Worm (Caenorhabditis elegans) whole organism, midembryonic: ENCODE measurements around the gene glb-15.
A peak's percentile ranks its signal among the peaks of the same experiment; 100 is the strongest.

Experiments
- T22C8.4 ChIP-seq: fragments of 200-800 bp; sonication (Bioruptor generic); IDR thresholded peaks from 2 replicates; pipeline ENCODE4 v1.3.6; 2022; ENCODE audit warnings: missing genetic modification characterization, missing compliant biosample characterization
- cog-1 ChIP-seq: sonication (generic microtip); optimal IDR thresholded peaks from 2 replicates; lab custom pipeline; 2016; ENCODE audit warnings: missing genetic modification characterization, missing compliant biosample characterization
- flt-1 ChIP-seq: fragments of 200-800 bp; sonication (Bioruptor generic); IDR thresholded peaks from 2 replicates; pipeline ENCODE4 v1.3.6; 2022; ENCODE audit warnings: missing genetic modification characterization, missing compliant biosample characterization
- klf-2 ChIP-seq: fragments of 200-800 bp; sonication (Bioruptor generic); conservative IDR thresholded peaks from 2 replicates; pipeline ENCODE4 v1.3.6; 2022; ENCODE audit warnings: missing genetic modification reagents, missing genetic modification characterization, missing compliant biosample characterization
- med-1 ChIP-seq: sonication (generic microtip); optimal IDR thresholded peaks from 2 replicates; lab custom pipeline; 2017; ENCODE audit warnings: missing genetic modification characterization, mild to moderate bottlenecking, missing compliant biosample characterization, antibody characterized with exemption, missing genetic modification reagents; ENCODE audit not compliant: insufficient read depth
- ref-1 ChIP-seq: fragments of 200-800 bp; sonication (Bioruptor generic); conservative IDR thresholded peaks from 2 replicates; pipeline ENCODE4 v1.3.6; 2022; ENCODE audit warnings: missing genetic modification reagents, missing genetic modification characterization, missing compliant biosample characterization
- tab-1 ChIP-seq: fragments of 200-800 bp; sonication (Bioruptor generic); IDR thresholded peaks from 2 replicates; pipeline ENCODE4 v1.3.6; 2022; ENCODE audit warnings: missing genetic modification characterization, missing compliant biosample characterization
- ztf-23 ChIP-seq: fragments of 200-800 bp; sonication (Bioruptor generic); IDR thresholded peaks from 2 replicates; pipeline ENCODE4 v1.3.6; 2022; ENCODE audit warnings: missing genetic modification reagents, missing genetic modification characterization, missing compliant biosample characterization
- ztf-29 ChIP-seq: fragments of 200-800 bp; sonication (Bioruptor generic); IDR thresholded peaks from 2 replicates; pipeline ENCODE4 v1.3.6; 2022; ENCODE audit warnings: missing genetic modification reagents, missing genetic modification characterization, missing compliant biosample characterization

Gene glb-15

ce11 chrV:11618173-11618572 is at the start of gene glb-15:
Gene glb-15 (minus strand): TSS chrV:11618273.
- TF ChIP-seq flt-1 (GFP tag; lab: Robert Waterston, UW) (no peak), tab-1 (GFP tag; lab: Robert Waterston, UW) (no peak), cog-1 (tag; lab: Kevin White, UChicago) (no peak), ref-1 (GFP tag; lab: Robert Waterston, UW) (no peak), klf-2 (GFP tag; lab: Robert Waterston, UW) (no peak), ztf-29 (GFP tag; lab: Robert Waterston, UW) (no peak), med-1 (GFP tag; lab: Kevin White, UChicago) (no peak), T22C8.4 (GFP tag; lab: Robert Waterston, UW) (no peak), ztf-23 (GFP tag; lab: Robert Waterston, UW) (no peak)

- no peak for TF ChIP-seq med-1 (GFP tag; lab: Kevin White, UChicago)
- TF ChIP-seq klf-2 (GFP tag; lab: Robert Waterston, UW), result no peak
- TF ChIP-seq cog-1 (tag; lab: Kevin White, UChicago), result no peak
- TF ChIP-seq ztf-29 (GFP tag; lab: Robert Waterston, UW), result no peak
- TF ChIP-seq ref-1 (GFP tag; lab: Robert Waterston, UW), result no peak
Observed at ce11 chrV:11667176-11667575, 49.1 kb upstream of the glb-15 start, which contains the start of gene F46F3.3. Gene F46F3.3 (plus strand): TSS chrV:11667476.

ce11 chrV:11664875-11665384 is 46.9 kb upstream of the glb-15 start, which contains the start of gene ceh-27:
Gene ceh-27 (minus strand): TSS chrV:11665102.
- TF ChIP-seq ztf-23 (GFP tag; lab: Robert Waterston, UW) (peak; percentile 26; the same call in 1 of the 2 replicates), klf-2 (GFP tag; lab: Robert Waterston, UW) (no peak)

ce11 chrV:11660566-11660965 is 42.5 kb upstream of the glb-15 start:
- TF ChIP-seq flt-1 (GFP tag; lab: Robert Waterston, UW) (no peak), ztf-23 (GFP tag; lab: Robert Waterston, UW) (no peak), klf-2 (GFP tag; lab: Robert Waterston, UW) (no peak), cog-1 (tag; lab: Kevin White, UChicago) (no peak), ztf-29 (GFP tag; lab: Robert Waterston, UW) (no peak), T22C8.4 (GFP tag; lab: Robert Waterston, UW) (no peak)

DNA sequence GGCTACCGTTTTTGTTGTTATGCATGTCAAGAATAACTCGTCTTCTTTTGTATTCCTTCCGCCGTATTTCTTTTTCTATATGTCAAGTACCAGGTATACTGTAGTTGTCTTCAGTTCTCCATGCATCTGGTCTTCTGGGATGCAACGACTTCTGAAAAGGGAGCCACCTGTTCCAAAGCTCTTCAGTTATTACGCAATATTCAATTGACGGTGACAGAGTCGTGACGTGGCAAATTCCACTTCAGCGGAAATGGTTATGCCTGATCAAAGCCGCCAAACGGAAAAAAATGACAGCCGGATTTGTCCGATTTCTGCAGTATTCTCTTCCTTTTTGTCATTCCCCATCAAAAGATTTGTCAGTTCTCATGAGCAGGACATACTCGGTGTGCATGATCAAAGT is 38.4 kb upstream of the glb-15 start:
- TF ChIP-seq T22C8.4 (GFP tag; lab: Robert Waterston, UW) (no peak), flt-1 (GFP tag; lab: Robert Waterston, UW) (no peak), ref-1 (GFP tag; lab: Robert Waterston, UW) (no peak), tab-1 (GFP tag; lab: Robert Waterston, UW) (no peak), cog-1 (tag; lab: Kevin White, UChicago) (no peak), ztf-29 (GFP tag; lab: Robert Waterston, UW) (no peak), med-1 (GFP tag; lab: Kevin White, UChicago) (no peak), klf-2 (GFP tag; lab: Robert Waterston, UW) (no peak), ztf-23 (GFP tag; lab: Robert Waterston, UW) (no peak)

DNA sequence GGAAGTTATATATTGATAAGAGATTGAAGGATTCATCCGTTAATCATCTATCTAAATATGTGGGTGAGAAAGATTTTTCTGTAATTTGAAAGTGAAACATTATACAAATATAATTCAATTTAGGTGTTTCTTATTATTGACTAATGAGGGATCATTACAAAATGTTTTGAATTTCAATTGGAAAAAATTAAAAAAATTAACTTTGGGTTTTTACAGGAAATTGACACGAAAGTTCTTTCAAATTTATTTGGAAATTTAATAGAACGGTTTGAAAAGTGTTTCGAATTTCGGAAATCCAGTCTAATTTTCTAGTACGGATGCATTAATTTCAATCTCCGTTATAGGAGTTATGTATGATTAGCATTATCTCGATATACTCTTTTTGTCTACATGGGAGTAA is 35.0 kb upstream of the glb-15 start:
- TF ChIP-seq ztf-29 (GFP tag; lab: Robert Waterston, UW) (no peak), klf-2 (GFP tag; lab: Robert Waterston, UW) (no peak), T22C8.4 (GFP tag; lab: Robert Waterston, UW) (no peak), cog-1 (tag; lab: Kevin White, UChicago) (no peak), ztf-23 (GFP tag; lab: Robert Waterston, UW) (no peak)

- TF ChIP-seq ztf-29 (GFP tag; lab: Robert Waterston, UW), result no peak
- no peak for TF ChIP-seq flt-1 (GFP tag; lab: Robert Waterston, UW)
- TF ChIP-seq cog-1 (tag; lab: Kevin White, UChicago), result no peak
- TF ChIP-seq klf-2 (GFP tag; lab: Robert Waterston, UW), result no peak
- TF ChIP-seq tab-1 (GFP tag; lab: Robert Waterston, UW), result no peak
- no peak for TF ChIP-seq med-1 (GFP tag; lab: Kevin White, UChicago)
- TF ChIP-seq ref-1 (GFP tag; lab: Robert Waterston, UW), result no peak
- TF ChIP-seq T22C8.4 (GFP tag; lab: Robert Waterston, UW), result no peak
- TF ChIP-seq ztf-23 (GFP tag; lab: Robert Waterston, UW), result no peak
Observed at ce11 chrV:11650720-11651119, 32.6 kb upstream of the glb-15 start, which contains the start of gene zip-10. Gene zip-10 (minus strand): TSS chrV:11650762.

ce11 chrV:11649254-11649653 is 31.2 kb upstream of the glb-15 start:
- TF ChIP-seq ref-1 (GFP tag; lab: Robert Waterston, UW), result no peak
- TF ChIP-seq T22C8.4 (GFP tag; lab: Robert Waterston, UW), result no peak
- TF ChIP-seq ztf-29 (GFP tag; lab: Robert Waterston, UW), result no peak
- TF ChIP-seq tab-1 (GFP tag; lab: Robert Waterston, UW), result no peak
- no peak for TF ChIP-seq cog-1 (tag; lab: Kevin White, UChicago)
- no peak for TF ChIP-seq med-1 (GFP tag; lab: Kevin White, UChicago)
- TF ChIP-seq flt-1 (GFP tag; lab: Robert Waterston, UW), result no peak
- TF ChIP-seq ztf-23 (GFP tag; lab: Robert Waterston, UW), result no peak
- TF ChIP-seq klf-2 (GFP tag; lab: Robert Waterston, UW), result no peak

DNA sequence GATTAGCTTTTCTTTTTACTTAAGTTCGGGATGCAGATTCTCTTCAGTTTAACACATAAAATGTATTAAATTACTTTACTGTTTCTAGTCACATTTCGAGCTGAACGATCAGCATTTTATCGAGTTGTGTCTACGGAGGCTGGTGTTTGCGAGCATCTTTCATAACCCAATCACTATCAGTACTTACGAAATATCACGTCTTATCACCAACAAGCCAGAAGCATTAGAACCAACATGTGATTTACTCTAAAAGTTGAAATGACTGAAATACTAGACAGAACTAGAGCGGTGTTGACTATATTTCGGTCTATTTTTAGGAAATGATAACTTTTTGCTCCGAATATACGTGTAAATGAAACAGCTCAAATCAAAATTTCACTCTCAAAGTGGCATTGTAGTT is 30.4 kb upstream of the glb-15 start:
- TF ChIP-seq klf-2 (GFP tag; lab: Robert Waterston, UW) (no peak), ztf-29 (GFP tag; lab: Robert Waterston, UW) (no peak), ref-1 (GFP tag; lab: Robert Waterston, UW) (no peak), T22C8.4 (GFP tag; lab: Robert Waterston, UW) (no peak), tab-1 (GFP tag; lab: Robert Waterston, UW) (no peak), ztf-23 (GFP tag; lab: Robert Waterston, UW) (no peak), cog-1 (tag; lab: Kevin White, UChicago) (no peak), med-1 (GFP tag; lab: Kevin White, UChicago) (no peak), flt-1 (GFP tag; lab: Robert Waterston, UW) (no peak)
